In genomic region chrX:10188493-10188895, ce11 we compare ENCODE assay signal across 3 worm cellular contexts.
TF ChIP-seq lines count a peak whose summit lies in the region.

No protein-coding gene starts in this region.

TF ChIP-seq in whole organism, L1 larva, 84 proteins besides CTCF, POLR2A, EP300 and RAD21 (continued from another document and continues in another):
- TF ChIP-seq nhr-84 (tag; optimal IDR thresholded peaks at IDR 0.05; lab: Kevin White, UChicago) (no peak), mab-9 (GFP tag; IDR thresholded peaks at IDR 0.05; lab: Robert Waterston, UW) (peak; percentile 34; the same call in 1 of the 2 replicates), lir-3 (tag; optimal IDR thresholded peaks at IDR 0.05; lab: Kevin White, UChicago; ENCODE audit: poor library complexity) (peak; percentile 5), jun-1 (tag; optimal IDR thresholded peaks at IDR 0.05; lab: Kevin White, UChicago) (peak; percentile 33), nhr-76 (tag; optimal IDR thresholded peaks at IDR 0.05; lab: Kevin White, UChicago) (no peak), snu-23 (GFP tag; optimal IDR thresholded peaks at IDR 0.05; lab: Kevin White, UChicago) (peak; percentile 82), grh-1 (GFP tag; IDR thresholded peaks at IDR 0.05; lab: Robert Waterston, UW) (no peak), lin-35 (GFP tag; optimal IDR thresholded peaks at IDR 0.05; lab: Kevin White, UChicago) (peak; percentile 53 to 58), pag-3 (tag; optimal IDR thresholded peaks at IDR 0.05; lab: Kevin White, UChicago; ENCODE audit: borderline replicate concordance, insufficient read depth) (peak; percentile 71), lin-14 (GFP tag; optimal IDR thresholded peaks at IDR 0.05; lab: Kevin White, UChicago) (peak; percentile 99), lin-39 (tag; optimal IDR thresholded peaks at IDR 0.05; lab: Kevin White, UChicago) (no peak), ceh-63 (GFP tag; optimal IDR thresholded peaks at IDR 0.05; lab: Kevin White, UChicago) (no peak), sptf-1 (tag; optimal IDR thresholded peaks at IDR 0.05; lab: Kevin White, UChicago) (no peak), rnt-1 (tag; optimal IDR thresholded peaks at IDR 0.05; lab: Kevin White, UChicago) (peak; percentile 74), egl-13 (tag; optimal IDR thresholded peaks at IDR 0.05; lab: Kevin White, UChicago) (peak; percentile 77), unc-130 (tag; optimal IDR thresholded peaks at IDR 0.05; lab: Kevin White, UChicago) (peak; percentile 74), lsy-2 (tag; optimal IDR thresholded peaks at IDR 0.05; lab: Kevin White, UChicago) (peak; percentile 44 to 81), ceh-82 (tag; optimal IDR thresholded peaks at IDR 0.05; lab: Kevin White, UChicago) (peak; percentile 36 to 84 (median 39)), unc-30 (tag; optimal IDR thresholded peaks at IDR 0.05; lab: Kevin White, UChicago) (no peak), nhr-20 (tag; optimal IDR thresholded peaks at IDR 0.05; lab: Kevin White, UChicago) (peak; percentile 72), pax-3 (tag; optimal IDR thresholded peaks at IDR 0.05; lab: Kevin White, UChicago) (peak; percentile 68), sup-37 (GFP tag; optimal IDR thresholded peaks at IDR 0.05; lab: Kevin White, UChicago) (peak; percentile 53), nhr-19 (GFP tag; conservative IDR thresholded peaks at IDR 0.05; lab: Robert Waterston, UW) (peak; percentile 64), vab-15 (tag; optimal IDR thresholded peaks at IDR 0.05; lab: Kevin White, UChicago) (no peak), C04F5.9 (tag; optimal IDR thresholded peaks at IDR 0.05; lab: Kevin White, UChicago) (no peak), nhr-11 (tag; optimal IDR thresholded peaks at IDR 0.05; lab: Kevin White, UChicago) (peak; percentile 13), C34B4.2 (tag; optimal IDR thresholded peaks at IDR 0.05; lab: Kevin White, UChicago) (no peak), mdl-1 (tag; optimal IDR thresholded peaks at IDR 0.05; lab: Kevin White, UChicago) (peak; percentile 31 to 72), mef-2 (tag; optimal IDR thresholded peaks at IDR 0.05; lab: Kevin White, UChicago) (peak; percentile 26), fkh-8 (tag; optimal IDR thresholded peaks at IDR 0.05; lab: Kevin White, UChicago) (peak; percentile 81), efl-1 (optimal IDR thresholded peaks at IDR 0.05; lab: Kevin White, UChicago) (peak; percentile 45 to 62), efl-1 (GFP tag; optimal IDR thresholded peaks at IDR 0.05 in 1 of 2; lab: Kevin White, UChicago) (peak in 1 of 2 experiments; percentile 63), nhr-90 (tag; optimal IDR thresholded peaks at IDR 0.05; lab: Kevin White, UChicago; ENCODE audit: poor library complexity) (peak; percentile 54), C16A3.4 (tag; optimal IDR thresholded peaks at IDR 0.05; lab: Kevin White, UChicago) (peak; percentile 70), nhr-77 (tag; optimal IDR thresholded peaks at IDR 0.05; lab: Kevin White, UChicago) (peak; percentile 54), unc-86 (tag; optimal IDR thresholded peaks at IDR 0.05; lab: Kevin White, UChicago) (peak; percentile 68), isw-1 (GFP tag; IDR thresholded peaks at IDR 0.05; lab: Robert Waterston, UW) (peak; percentile 40; the same call in 1 of the 2 replicates), ztf-11 (tag; optimal IDR thresholded peaks at IDR 0.05; lab: Kevin White, UChicago) (peak in 1 of 2 experiments; percentile 66), elt-3 (tag; optimal IDR thresholded peaks at IDR 0.05; lab: Kevin White, UChicago) (peak in 1 of 6 experiments; percentile 7), zip-4 (GFP tag; optimal IDR thresholded peaks at IDR 0.05; lab: Kevin White, UChicago) (peak; percentile 31), blmp-1 (tag; optimal IDR thresholded peaks at IDR 0.05; lab: Kevin White, UChicago) (peak; percentile 40), ceh-88 (GFP tag; IDR thresholded peaks at IDR 0.05; lab: Robert Waterston, UW) (peak; percentile 24; the same call in 1 of the 2 replicates)

TF ChIP-seq in whole organism, L3 larva, 47 proteins besides CTCF, POLR2A, EP300 and RAD21 (continued from another document):
- TF ChIP-seq daf-12 (tag; optimal IDR thresholded peaks at IDR 0.05; lab: Kevin White, UChicago): no peak
- peak; percentile 39 for TF ChIP-seq lin-15B (tag; optimal IDR thresholded peaks at IDR 0.05; lab: Kevin White, UChicago)
- peak; percentile 55 for TF ChIP-seq fos-1 (tag; optimal IDR thresholded peaks at IDR 0.05; lab: Kevin White, UChicago)
- peak; percentile 60 for TF ChIP-seq egl-5 (tag; optimal IDR thresholded peaks at IDR 0.05; lab: Kevin White, UChicago)
- TF ChIP-seq pqm-1 (tag; optimal IDR thresholded peaks at IDR 0.05; lab: Kevin White, UChicago): peak; percentile 9
- peak; percentile 94 for TF ChIP-seq lin-39 (tag; optimal IDR thresholded peaks at IDR 0.05; lab: Kevin White, UChicago)
- peak; percentile 62 for TF ChIP-seq nhr-43 (tag; optimal IDR thresholded peaks at IDR 0.05; lab: Kevin White, UChicago; ENCODE audit: poor library complexity, severe bottlenecking)
- TF ChIP-seq mdl-1 (tag; optimal IDR thresholded peaks at IDR 0.05; lab: Kevin White, UChicago): peak; percentile 87
- peak; percentile 68 for TF ChIP-seq lsy-12 (tag; optimal IDR thresholded peaks at IDR 0.05; lab: Kevin White, UChicago)
- TF ChIP-seq jun-1 (tag; optimal IDR thresholded peaks at IDR 0.05; lab: Kevin White, UChicago): peak; percentile 74
- TF ChIP-seq nhr-67 (tag; optimal IDR thresholded peaks at IDR 0.05; lab: Kevin White, UChicago): no peak
- TF ChIP-seq unc-62 (GFP tag; optimal IDR thresholded peaks at IDR 0.05; lab: Kevin White, UChicago): peak; percentile 75
- TF ChIP-seq nhr-76 (tag; optimal IDR thresholded peaks at IDR 0.05; lab: Kevin White, UChicago): no peak
- TF ChIP-seq nhr-28 (tag; optimal IDR thresholded peaks at IDR 0.05; lab: Kevin White, UChicago): no peak
- TF ChIP-seq ZK546.5 (tag; optimal IDR thresholded peaks at IDR 0.05; lab: Kevin White, UChicago): no peak
- peak; percentile 41 for TF ChIP-seq ceh-28 (tag; optimal IDR thresholded peaks at IDR 0.05; lab: Kevin White, UChicago)
- TF ChIP-seq egl-27 (tag; optimal IDR thresholded peaks at IDR 0.05; lab: Kevin White, UChicago): peak; percentile 54
- TF ChIP-seq elt-2 (tag; optimal IDR thresholded peaks at IDR 0.05; lab: Kevin White, UChicago): peak; percentile 55
- TF ChIP-seq nfya-1 (tag; optimal IDR thresholded peaks at IDR 0.05; lab: Kevin White, UChicago; ENCODE audit: insufficient read depth): peak; percentile 84

TF ChIP-seq in whole organism, young adult, 124 proteins besides CTCF, POLR2A, EP300 and RAD21 (continued from another document):
- TF ChIP-seq nfyb-1 (GFP tag; IDR thresholded peaks at IDR 0.05; lab: Robert Waterston, UW): 0 out of 2 replicates have a peak, but pooled peaks have one; percentile 48
- TF ChIP-seq tbp1 (GFP tag; optimal IDR thresholded peaks at IDR 0.05; lab: Kevin White, UChicago): peak; percentile 42
- peak; percentile 65 for TF ChIP-seq egrh-3 (GFP tag; IDR thresholded peaks at IDR 0.05; lab: Robert Waterston, UW)
- TF ChIP-seq F57A8.1 (GFP tag; optimal IDR thresholded peaks at IDR 0.05; lab: Kevin White, UChicago): no peak
- TF ChIP-seq zim-3 (tag; optimal IDR thresholded peaks at IDR 0.05; lab: Kevin White, UChicago): peak; percentile 23
- TF ChIP-seq C06A6.2 (GFP tag; conservative IDR thresholded peaks at IDR 0.05; lab: Robert Waterston, UW): no peak; the same call in 1 of the 2 replicates
- TF ChIP-seq lin-26 (GFP tag; IDR thresholded peaks at IDR 0.05; lab: Robert Waterston, UW): peak; percentile 62; the same call in 1 of the 2 replicates
TF ChIP-seq in whole organism, young adult: peak in this region for 33.
